Fruit fly (Drosophila melanogaster) whole organism, prepupa: Measurements from ENCODE around the gene HP5.

Source experiments
- Blimp-1 ChIP-seq: fragments of 200-800 bp; sonication (Bioruptor generic); optimal IDR thresholded peaks from 3 replicates; lab custom pipeline; 2017; ENCODE audit warnings: missing biosample characterization, missing genetic modification characterization, mild to moderate bottlenecking, moderate library complexity, missing genetic modification reagents
- CG10669 ChIP-seq: fragments of 200-800 bp; sonication (Bioruptor generic); optimal IDR thresholded peaks from 3 replicates; lab custom pipeline; 2018; ENCODE audit warnings: missing biosample characterization, mild to moderate bottlenecking, missing genetic modification characterization, moderate library complexity
- CG11762 ChIP-seq: fragments of 200-800 bp; sonication (Bioruptor generic); optimal IDR thresholded peaks from 3 replicates; lab custom pipeline; 2016; ENCODE audit warnings: missing biosample characterization, missing genetic modification characterization; ENCODE audit not compliant: insufficient read depth
- CG11902 ChIP-seq: fragments of 200-800 bp; sonication (Bioruptor generic); optimal IDR thresholded peaks from 3 replicates; lab custom pipeline; 2016; ENCODE audit warnings: missing biosample characterization, missing genetic modification characterization
- CG1621 ChIP-seq: fragments of 200-800 bp; sonication (Bioruptor generic); optimal IDR thresholded peaks from 3 replicates; lab custom pipeline; 2018; ENCODE audit warnings: missing biosample characterization, mild to moderate bottlenecking, missing genetic modification characterization
- CG16779 ChIP-seq: fragments of 200-800 bp; sonication (Bioruptor generic); optimal IDR thresholded peaks from 3 replicates; lab custom pipeline; 2017; ENCODE audit warnings: missing biosample characterization, mild to moderate bottlenecking, missing genetic modification characterization
- CG31627 ChIP-seq: fragments of 200-800 bp; sonication (Bioruptor generic); optimal IDR thresholded peaks from 3 replicates; lab custom pipeline; 2016; ENCODE audit warnings: missing biosample characterization, missing genetic modification characterization
- CG32006 ChIP-seq: fragments of 200-800 bp; sonication (Bioruptor generic); optimal IDR thresholded peaks from 3 replicates; lab custom pipeline; 2017; ENCODE audit warnings: missing biosample characterization, mild to moderate bottlenecking, missing genetic modification characterization
- CG34406 ChIP-seq: fragments of 200-800 bp; sonication (Bioruptor generic); optimal IDR thresholded peaks from 3 replicates; lab custom pipeline; 2016; ENCODE audit warnings: missing biosample characterization, missing genetic modification characterization
- CG3919 ChIP-seq: fragments of 200-800 bp; sonication (Bioruptor generic); optimal IDR thresholded peaks from 3 replicates; lab custom pipeline; 2016; ENCODE audit warnings: missing biosample characterization, missing genetic modification characterization
- CG4318 ChIP-seq: fragments of 200-800 bp; sonication (Bioruptor generic); optimal IDR thresholded peaks from 3 replicates; lab custom pipeline; 2017; ENCODE audit warnings: missing biosample characterization, mild to moderate bottlenecking, missing genetic modification characterization
- CG6276 ChIP-seq: fragments of 200-800 bp; sonication (Bioruptor generic); optimal IDR thresholded peaks from 2 replicates; lab custom pipeline; 2017; ENCODE audit warnings: missing biosample characterization, mild to moderate bottlenecking, missing genetic modification characterization
- CG8119 ChIP-seq: fragments of 200-800 bp; sonication (Bioruptor generic); IDR thresholded peaks from 3 replicates; pipeline ENCODE4 v1.3.6; 2022; ENCODE audit warnings: missing biosample characterization, missing genetic modification characterization
- CG8319 ChIP-seq: fragments of 200-800 bp; sonication (Bioruptor generic); optimal IDR thresholded peaks from 3 replicates; lab custom pipeline; 2016; ENCODE audit warnings: missing biosample characterization, missing genetic modification characterization
- CG8632 ChIP-seq: fragments of 200-800 bp; sonication (Bioruptor generic); optimal IDR thresholded peaks from 3 replicates; lab custom pipeline; 2016; ENCODE audit warnings: missing biosample characterization, missing genetic modification characterization
- CG9139 ChIP-seq: fragments of 200-800 bp; sonication (Bioruptor generic); optimal IDR thresholded peaks from 3 replicates; lab custom pipeline; 2017; ENCODE audit warnings: missing biosample characterization, mild to moderate bottlenecking, missing genetic modification characterization
- Eip75B ChIP-seq: fragments of 200-800 bp; sonication (Bioruptor generic); optimal IDR thresholded peaks from 3 replicates; lab custom pipeline; 2016; ENCODE audit warnings: missing biosample characterization, missing genetic modification characterization
- Eip78C ChIP-seq: fragments of 200-800 bp; sonication (Bioruptor generic); peaks from one replicate; lab custom pipeline; 2016; ENCODE audit warnings: missing biosample characterization, missing genetic modification characterization
- Ets21C ChIP-seq: fragments of 200-800 bp; sonication (Bioruptor generic); optimal IDR thresholded peaks from 3 replicates; lab custom pipeline; 2016; ENCODE audit warnings: missing biosample characterization, missing genetic modification characterization
- Ets96B ChIP-seq: fragments of 200-800 bp; optimal IDR thresholded peaks from 2 replicates; lab custom pipeline; 2019; ENCODE audit warnings: missing biosample characterization, mild to moderate bottlenecking, missing genetic modification characterization, moderate library complexity
- Gug ChIP-seq: fragments of 200-800 bp; sonication (Bioruptor generic); IDR thresholded peaks from 2 replicates; pipeline ENCODE4 v1.3.6; 2022; ENCODE audit warnings: missing biosample characterization, missing genetic modification characterization
- Hr38 ChIP-seq: sonication (Bioruptor generic); optimal IDR thresholded peaks from 2 replicates; lab custom pipeline; 2016; ENCODE audit warnings: missing biosample characterization, missing genetic modification characterization
- Hr4 ChIP-seq: fragments of 200-800 bp; sonication (Bioruptor generic); optimal IDR thresholded peaks from 3 replicates; lab custom pipeline; 2016; ENCODE audit warnings: missing biosample characterization, missing genetic modification characterization
- Lpt ChIP-seq: fragments of 200-800 bp; sonication (Bioruptor generic); optimal IDR thresholded peaks from 3 replicates; lab custom pipeline; 2016; ENCODE audit warnings: missing biosample characterization, missing genetic modification characterization
- OdsH ChIP-seq: fragments of 200-800 bp; sonication (Bioruptor generic); optimal IDR thresholded peaks from 3 replicates; lab custom pipeline; 2016; ENCODE audit warnings: missing biosample characterization, missing genetic modification characterization
- Sox102F ChIP-seq: fragments of 200-800 bp; sonication (Bioruptor generic); optimal IDR thresholded peaks from 2 replicates; lab custom pipeline; 2016; ENCODE audit warnings: missing biosample characterization, mild to moderate bottlenecking, missing genetic modification characterization
- Sox15 ChIP-seq: fragments of 200-800 bp; sonication (Bioruptor generic); optimal IDR thresholded peaks from 3 replicates; lab custom pipeline; 2016; ENCODE audit warnings: missing biosample characterization, missing genetic modification characterization
- achi ChIP-seq: fragments of 200-800 bp; sonication (Bioruptor generic); optimal IDR thresholded peaks from 3 replicates; lab custom pipeline; 2016; ENCODE audit warnings: missing biosample characterization, missing genetic modification characterization
- dsx ChIP-seq: fragments of 200-800 bp; optimal IDR thresholded peaks from 3 replicates; lab custom pipeline; 2019; ENCODE audit warnings: missing biosample characterization, mild to moderate bottlenecking, missing genetic modification characterization, moderate library complexity; ENCODE audit not compliant: poor library complexity, severe bottlenecking
- eg ChIP-seq: fragments of 200-800 bp; sonication (Bioruptor generic); IDR thresholded peaks from 3 replicates; pipeline ENCODE4 v1.3.6; 2022; ENCODE audit warnings: missing biosample characterization, missing genetic modification characterization
- esn ChIP-seq: fragments of 200-800 bp; sonication (Bioruptor generic); optimal IDR thresholded peaks from 2 replicates; lab custom pipeline; 2016; ENCODE audit warnings: missing biosample characterization, mild to moderate bottlenecking, missing genetic modification characterization, moderate library complexity
- fd59A ChIP-seq: fragments of 200-800 bp; sonication (Bioruptor generic); optimal IDR thresholded peaks from 2 replicates; lab custom pipeline; 2017; ENCODE audit warnings: missing biosample characterization, mild to moderate bottlenecking, missing genetic modification characterization, missing genetic modification reagents
- fd85E ChIP-seq: fragments of 200-800 bp; sonication (Bioruptor generic); optimal IDR thresholded peaks from 3 replicates; lab custom pipeline; 2016; ENCODE audit warnings: missing biosample characterization, missing genetic modification characterization
- net ChIP-seq: fragments of 200-800 bp; sonication (Bioruptor generic); optimal IDR thresholded peaks from 3 replicates; lab custom pipeline; 2016; ENCODE audit warnings: missing biosample characterization, missing genetic modification characterization
- pdm3 ChIP-seq: fragments of 200-800 bp; sonication (Bioruptor generic); optimal IDR thresholded peaks from 3 replicates; lab custom pipeline; 2016; ENCODE audit warnings: missing biosample characterization, missing genetic modification characterization
- spab ChIP-seq: fragments of 200-800 bp; sonication (Bioruptor generic); optimal IDR thresholded peaks from 2 replicates; lab custom pipeline; 2017; ENCODE audit warnings: missing biosample characterization, mild to moderate bottlenecking, missing genetic modification characterization, missing genetic modification reagents
- ss ChIP-seq, 2 experiments: fragments of 200-800 bp; sonication (Bioruptor generic); optimal IDR thresholded peaks; 2 replicates in 1 of 2; 3 replicates in 1 of 2; lab custom pipeline; 2017 to 2018; ENCODE audit warnings: mild to moderate bottlenecking in 2 of 2, missing biosample characterization in 2 of 2, missing genetic modification characterization in 2 of 2, moderate library complexity in 1 of 2
- svp ChIP-seq: fragments of 200-800 bp; sonication (Bioruptor generic); peaks from one replicate; lab custom pipeline; 2016; ENCODE audit warnings: missing biosample characterization, missing genetic modification characterization
- topi ChIP-seq: fragments of 200-800 bp; sonication (Bioruptor generic); optimal IDR thresholded peaks from 3 replicates; lab custom pipeline; 2016; ENCODE audit warnings: missing biosample characterization, missing genetic modification characterization

The HP5 gene

dm6 chrX:11452846-11453391 lies 1.7 kb upstream of the HP5 start (continued):
- TF ChIP-seq Hr38 (GFP tag; lab: Kevin White, UChicago) (no peak), dsx (GFP tag; lab: Kevin White, UChicago) (peak; percentile 85), Lpt (GFP tag; lab: Kevin White, UChicago) (peak; percentile 82), CG8632 (GFP tag; lab: Kevin White, UChicago) (peak; percentile 75), Sox15 (peak; percentile 41), Ets96B (tag; lab: Kevin White, UChicago) (peak; percentile 81), CG31627 (GFP tag; lab: Kevin White, UChicago) (peak; percentile 62), spab (peak; percentile 74)

DNA sequence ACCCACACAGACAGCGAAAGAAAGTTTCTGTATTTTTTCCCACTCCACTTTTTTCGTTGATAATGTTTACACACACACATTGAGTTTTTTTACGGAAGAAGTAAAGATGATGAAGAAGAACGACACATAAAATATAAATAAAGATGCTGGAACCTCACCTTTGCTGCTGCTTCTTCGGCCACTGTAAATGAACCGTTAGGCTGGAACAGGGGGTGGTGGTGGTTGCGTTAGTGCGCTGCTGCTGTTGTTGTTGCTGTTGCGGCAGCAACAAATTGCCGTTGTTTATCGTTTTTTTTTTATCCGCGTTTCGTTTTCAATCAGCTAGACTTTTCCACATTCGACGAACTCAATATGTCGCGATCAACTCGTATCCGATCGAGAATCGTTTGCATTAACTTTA lies 948 bp upstream of the HP5 start:
- no peak for TF ChIP-seq Gug (GFP tag; lab: Robert Waterston, UW)
- no peak for TF ChIP-seq Sox102F
- no peak for TF ChIP-seq ss (GFP tag; optimal IDR thresholded peaks at IDR 0.05; lab: Kevin White, UChicago)
- no peak for TF ChIP-seq CG16779
- no peak for TF ChIP-seq svp (GFP tag; lab: Kevin White, UChicago)
- TF ChIP-seq CG32006 (GFP tag; lab: Kevin White, UChicago): no peak
- TF ChIP-seq CG10669 (GFP tag; lab: Kevin White, UChicago): no peak
- TF ChIP-seq CG8319 (GFP tag; lab: Kevin White, UChicago): no peak
- no peak for TF ChIP-seq OdsH (GFP tag; lab: Kevin White, UChicago)
- no peak for TF ChIP-seq Eip75B (GFP tag; lab: Kevin White, UChicago)
- no peak for TF ChIP-seq fd59A (GFP tag; lab: Kevin White, UChicago)
- TF ChIP-seq CG4318 (GFP tag; lab: Kevin White, UChicago): no peak
- no peak for TF ChIP-seq CG1621
- TF ChIP-seq Blimp-1 (GFP tag; lab: Kevin White, UChicago): no peak
- no peak for TF ChIP-seq pdm3 (GFP tag; lab: Kevin White, UChicago)
- TF ChIP-seq CG8632 (GFP tag; lab: Kevin White, UChicago): no peak

- TF ChIP-seq achi (GFP tag; lab: Kevin White, UChicago) (no peak), svp (GFP tag; lab: Kevin White, UChicago) (peak; percentile 94)
- TF ChIP-seq, all 60 proteins: peak for 1
Observed at dm6 chrX:11457149-11457548, 2.6 kb downstream of the HP5 start.

DNA sequence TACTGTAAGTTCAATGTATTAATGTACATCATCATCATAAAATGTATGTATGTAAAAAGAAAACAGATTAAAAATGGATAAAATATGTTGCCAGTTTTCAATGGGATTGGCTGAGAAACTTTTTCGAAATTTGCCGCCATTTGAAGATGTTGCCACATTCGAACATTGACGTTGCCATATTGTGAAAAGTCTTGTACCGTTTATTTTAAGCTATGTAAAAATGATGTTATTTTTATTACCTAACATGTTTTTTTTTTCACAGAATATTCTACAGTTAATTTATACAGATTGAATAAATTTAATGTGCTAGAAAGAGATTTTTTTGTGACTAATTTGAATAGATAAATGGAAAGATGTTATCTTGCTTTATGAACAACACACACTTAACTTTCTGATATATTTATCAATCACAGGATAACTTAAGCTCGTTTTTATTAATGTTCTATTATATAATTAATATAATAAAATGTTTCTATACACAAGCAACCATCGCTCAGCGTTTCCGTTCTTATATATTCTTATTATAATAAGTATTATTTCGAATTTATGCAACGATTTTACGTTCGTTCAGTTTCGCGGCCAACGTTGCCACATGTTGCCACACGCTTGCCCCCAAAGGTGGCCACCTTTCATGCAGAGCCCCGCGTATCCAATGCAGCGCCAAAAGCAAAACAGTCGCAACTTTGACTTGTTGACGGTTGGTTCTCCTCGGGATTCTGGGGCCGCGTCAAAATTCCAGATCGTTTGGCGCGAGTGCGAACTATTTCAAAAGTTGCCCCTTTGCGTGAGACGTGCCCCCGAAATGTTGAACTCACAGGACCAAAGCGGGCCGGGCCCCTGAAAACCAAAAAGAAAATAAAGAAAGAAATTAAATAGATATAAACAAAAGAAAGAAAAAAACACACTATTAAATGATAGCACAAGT lies 4.6 kb downstream of the HP5 start, which contains the start of gene CG43155:
TSS of gene CG43155 (plus strand) at position 875 of the 925 bp plus-strand sequence.
- TF ChIP-seq eg (GFP tag; lab: Robert Waterston, UW) (no peak), topi (no peak), esn (GFP tag; lab: Kevin White, UChicago) (no peak), Eip78C (GFP tag; lab: Kevin White, UChicago) (no peak), achi (GFP tag; lab: Kevin White, UChicago) (no peak), CG3919 (GFP tag; lab: Kevin White, UChicago) (no peak), CG11902 (GFP tag; lab: Kevin White, UChicago) (no peak), CG11762 (GFP tag; lab: Kevin White, UChicago) (no peak), CG16779 (no peak), fd85E (GFP tag; lab: Kevin White, UChicago) (no peak), pdm3 (GFP tag; lab: Kevin White, UChicago) (no peak), net (GFP tag; lab: Kevin White, UChicago) (no peak), Ets21C (GFP tag; lab: Kevin White, UChicago) (no peak), CG6276 (GFP tag; lab: Kevin White, UChicago) (no peak), CG34406 (no peak), Hr4 (GFP tag; lab: Kevin White, UChicago) (no peak), Gug (GFP tag; lab: Robert Waterston, UW) (no peak), CG8119 (GFP tag; lab: Robert Waterston, UW) (no peak), CG9139 (GFP tag; lab: Kevin White, UChicago) (no peak)
- TF ChIP-seq, all 60 proteins: peak for 0
